Worm (Caenorhabditis elegans) whole organism, L3 larva: Measurements from ENCODE around the gene adbp-1.
A peak's percentile ranks its signal among the peaks of the same experiment; 100 is the strongest.

Experiments
- ceh-82 ChIP-seq: fragments of 150-350 bp; optimal IDR thresholded peaks from 2 replicates; lab custom pipeline; 2014; ENCODE audit warnings: missing biosample characterization, missing genetic modification characterization
- daf-12 ChIP-seq: fragments of 150-350 bp; optimal IDR thresholded peaks from 2 replicates; lab custom pipeline; 2014; ENCODE audit warnings: missing biosample characterization, missing genetic modification reagents, missing genetic modification characterization
- elt-1 ChIP-seq: fragments of 150-350 bp; optimal IDR thresholded peaks from 2 replicates; lab custom pipeline; 2014; ENCODE audit warnings: missing biosample characterization, missing genetic modification characterization
- elt-2 ChIP-seq: sonication (generic microtip); optimal IDR thresholded peaks from 2 replicates; lab custom pipeline; 2016; ENCODE audit warnings: missing genetic modification reagents, mild to moderate bottlenecking, missing genetic modification characterization, missing compliant biosample characterization
- nhr-25 ChIP-seq: sonication (generic microtip); optimal IDR thresholded peaks from 2 replicates; lab custom pipeline; 2017; ENCODE audit warnings: missing biosample characterization, missing genetic modification characterization

- TF ChIP-seq elt-1 (tag; lab: Kevin White, UChicago) (peak; percentile 11), daf-12 (tag; lab: Kevin White, UChicago) (no peak), elt-2 (tag; lab: Kevin White, UChicago) (peak; percentile 59), ceh-82 (tag; lab: Kevin White, UChicago) (peak; percentile 58), nhr-25 (tag; lab: Kevin White, UChicago) (peak; percentile 60)
These were observed 29.7 kb downstream of the adbp-1 start, which contains the start of the genes metl-1 and W02B12.11 for ce11 chrII:11473525-11474181.
